Worm (Caenorhabditis elegans) whole organism, midembryonic: Measurements from ENCODE around the gene eif-2A.

Source experiments
- T22C8.4 ChIP-seq: fragments of 200-800 bp; sonication (Bioruptor generic); IDR thresholded peaks from 2 replicates; pipeline ENCODE4 v1.3.6; 2022; ENCODE audit warnings: missing genetic modification characterization, missing compliant biosample characterization
- cog-1 ChIP-seq: sonication (generic microtip); optimal IDR thresholded peaks from 2 replicates; lab custom pipeline; 2016; ENCODE audit warnings: missing genetic modification characterization, missing compliant biosample characterization
- flt-1 ChIP-seq: fragments of 200-800 bp; sonication (Bioruptor generic); IDR thresholded peaks from 2 replicates; pipeline ENCODE4 v1.3.6; 2022; ENCODE audit warnings: missing genetic modification characterization, missing compliant biosample characterization
- ztf-29 ChIP-seq: fragments of 200-800 bp; sonication (Bioruptor generic); IDR thresholded peaks from 2 replicates; pipeline ENCODE4 v1.3.6; 2022; ENCODE audit warnings: missing genetic modification reagents, missing genetic modification characterization, missing compliant biosample characterization

- TF ChIP-seq flt-1 (GFP tag; lab: Robert Waterston, UW): no peak
- no peak for TF ChIP-seq ztf-29 (GFP tag; lab: Robert Waterston, UW)
- no peak for TF ChIP-seq T22C8.4 (GFP tag; lab: Robert Waterston, UW)
- TF ChIP-seq cog-1 (tag; lab: Kevin White, UChicago): no peak
Observed at ce11 chrII:10410989-10411388, 5.6 kb upstream of the eif-2A start, which contains the start of gene E04D5.5.
